Worm (Caenorhabditis elegans) whole organism, midembryonic: ENCODE results near the gene H08J19.1.

Experiments used
- T22C8.4 ChIP-seq: fragments of 200-800 bp; sonication (Bioruptor generic); IDR thresholded peaks from 2 replicates; pipeline ENCODE4 v1.3.6; 2022; ENCODE audit warnings: missing genetic modification characterization, missing compliant biosample characterization
- cog-1 ChIP-seq: sonication (generic microtip); optimal IDR thresholded peaks from 2 replicates; lab custom pipeline; 2016; ENCODE audit warnings: missing genetic modification characterization, missing compliant biosample characterization
- flt-1 ChIP-seq: fragments of 200-800 bp; sonication (Bioruptor generic); IDR thresholded peaks from 2 replicates; pipeline ENCODE4 v1.3.6; 2022; ENCODE audit warnings: missing genetic modification characterization, missing compliant biosample characterization
- klf-2 ChIP-seq: fragments of 200-800 bp; sonication (Bioruptor generic); conservative IDR thresholded peaks from 2 replicates; pipeline ENCODE4 v1.3.6; 2022; ENCODE audit warnings: missing genetic modification reagents, missing genetic modification characterization, missing compliant biosample characterization
- med-1 ChIP-seq: sonication (generic microtip); optimal IDR thresholded peaks from 2 replicates; lab custom pipeline; 2017; ENCODE audit warnings: missing genetic modification characterization, mild to moderate bottlenecking, missing compliant biosample characterization, antibody characterized with exemption, missing genetic modification reagents; ENCODE audit not compliant: insufficient read depth
- ref-1 ChIP-seq: fragments of 200-800 bp; sonication (Bioruptor generic); conservative IDR thresholded peaks from 2 replicates; pipeline ENCODE4 v1.3.6; 2022; ENCODE audit warnings: missing genetic modification reagents, missing genetic modification characterization, missing compliant biosample characterization
- tab-1 ChIP-seq: fragments of 200-800 bp; sonication (Bioruptor generic); IDR thresholded peaks from 2 replicates; pipeline ENCODE4 v1.3.6; 2022; ENCODE audit warnings: missing genetic modification characterization, missing compliant biosample characterization
- ztf-23 ChIP-seq: fragments of 200-800 bp; sonication (Bioruptor generic); IDR thresholded peaks from 2 replicates; pipeline ENCODE4 v1.3.6; 2022; ENCODE audit warnings: missing genetic modification reagents, missing genetic modification characterization, missing compliant biosample characterization
- ztf-29 ChIP-seq: fragments of 200-800 bp; sonication (Bioruptor generic); IDR thresholded peaks from 2 replicates; pipeline ENCODE4 v1.3.6; 2022; ENCODE audit warnings: missing genetic modification reagents, missing genetic modification characterization, missing compliant biosample characterization

Gene H08J19.1

DNA sequence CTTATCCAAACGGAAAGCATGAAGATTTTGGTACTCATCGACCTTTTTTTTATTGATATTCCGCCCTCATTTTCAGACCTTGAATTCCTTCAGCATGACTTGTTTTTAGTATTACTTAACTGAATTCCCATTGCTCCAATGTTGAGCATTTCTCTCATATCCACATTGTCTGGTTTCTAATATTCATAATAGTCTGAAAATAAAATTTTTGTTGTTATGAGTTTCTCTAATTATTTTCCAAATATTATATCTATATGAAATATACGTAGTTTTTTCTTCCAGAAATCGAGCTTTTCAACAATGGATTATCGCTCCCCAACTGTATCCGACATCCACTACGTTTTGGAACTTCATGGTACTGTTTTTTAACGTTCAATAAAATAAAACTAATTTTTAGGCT, at the start of gene H08J19.1:
TSS of gene H08J19.1 (plus strand) at position 301 of the 400 bp plus-strand sequence.
- TF ChIP-seq T22C8.4 (GFP tag; lab: Robert Waterston, UW) (no peak), cog-1 (no peak), med-1 (no peak), tab-1 (GFP tag; lab: Robert Waterston, UW) (no peak), ref-1 (GFP tag; lab: Robert Waterston, UW) (no peak), ztf-23 (GFP tag; lab: Robert Waterston, UW) (no peak), ztf-29 (GFP tag; lab: Robert Waterston, UW) (no peak), flt-1 (GFP tag; lab: Robert Waterston, UW) (no peak), klf-2 (GFP tag; lab: Robert Waterston, UW) (no peak)

DNA sequence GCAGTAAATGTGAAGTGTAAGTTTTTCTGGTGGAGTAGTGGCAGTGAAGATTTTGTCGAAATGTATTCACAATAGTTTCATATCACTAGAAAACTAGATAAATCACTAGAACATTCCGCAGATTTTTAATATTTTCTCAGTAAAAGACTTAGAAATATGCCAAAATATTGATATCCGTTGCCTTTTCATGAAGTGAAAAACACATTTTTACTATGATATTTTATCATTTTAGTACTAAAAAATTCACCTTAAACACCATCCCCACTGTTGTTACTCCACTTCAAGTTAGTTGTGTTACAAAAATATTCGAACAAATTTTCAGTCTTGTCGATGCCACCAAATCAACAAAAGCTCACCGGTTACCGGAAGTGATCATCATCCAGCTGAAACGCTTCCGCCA, 49.4 kb upstream of the H08J19.1 start:
- no peak for TF ChIP-seq cog-1

DNA sequence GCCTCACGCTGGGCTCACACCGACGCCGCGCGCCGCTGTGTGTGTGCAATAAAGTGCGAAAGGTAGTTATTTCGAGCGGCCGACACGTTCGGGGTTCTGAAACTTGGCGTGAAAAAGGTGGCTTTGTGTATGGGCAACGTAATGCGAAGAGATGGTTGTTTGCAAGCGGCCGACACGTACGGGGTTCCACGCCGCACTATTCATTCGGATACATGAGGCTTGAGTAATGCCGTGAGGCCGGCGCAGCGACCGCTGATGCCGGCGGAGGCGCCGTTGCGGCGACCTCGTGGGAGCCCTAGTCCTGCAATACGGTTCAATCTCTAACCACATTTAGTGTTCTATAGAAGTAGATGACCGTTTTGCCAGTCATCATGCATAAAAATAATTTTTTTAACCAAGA, 48.7 kb upstream of the H08J19.1 start:
- no peak for TF ChIP-seq ztf-23 (GFP tag; lab: Robert Waterston, UW)
- no peak for TF ChIP-seq med-1

DNA sequence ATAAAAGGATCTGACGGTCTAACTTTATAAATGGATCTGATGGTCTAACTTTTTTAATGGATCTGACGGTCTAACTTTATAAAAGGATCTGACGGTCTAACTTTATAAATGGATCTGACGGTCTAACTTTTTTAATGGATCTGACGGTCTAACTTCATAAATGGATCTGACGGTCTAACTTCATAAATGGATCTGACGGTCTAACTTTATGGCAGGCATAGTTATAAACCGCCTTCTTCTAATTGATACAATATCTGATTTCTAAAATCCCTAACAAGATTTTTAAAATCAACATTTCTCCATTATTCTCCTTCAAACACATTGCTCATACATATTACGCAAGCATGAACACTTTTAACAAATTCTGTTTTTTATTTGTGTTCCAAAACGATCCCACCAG, 45.7 kb upstream of the H08J19.1 start, which contains the start of gene K09A9.8:
TSS of gene K09A9.8 (minus strand) at position 101 of the 400 bp plus-strand sequence.
- TF ChIP-seq ztf-23 (GFP tag; lab: Robert Waterston, UW) (no peak), ztf-29 (GFP tag; lab: Robert Waterston, UW) (no peak), T22C8.4 (GFP tag; lab: Robert Waterston, UW) (no peak), tab-1 (GFP tag; lab: Robert Waterston, UW) (no peak), klf-2 (GFP tag; lab: Robert Waterston, UW) (no peak), med-1 (no peak), ref-1 (GFP tag; lab: Robert Waterston, UW) (no peak), cog-1 (no peak), flt-1 (GFP tag; lab: Robert Waterston, UW) (no peak)

ce11 chrX:15598661-15599384, 43.9 kb upstream of the H08J19.1 start:
- TF ChIP-seq ztf-29 (GFP tag; lab: Robert Waterston, UW) (no peak), med-1 (no peak), ztf-23 (GFP tag; lab: Robert Waterston, UW) (no peak)

DNA sequence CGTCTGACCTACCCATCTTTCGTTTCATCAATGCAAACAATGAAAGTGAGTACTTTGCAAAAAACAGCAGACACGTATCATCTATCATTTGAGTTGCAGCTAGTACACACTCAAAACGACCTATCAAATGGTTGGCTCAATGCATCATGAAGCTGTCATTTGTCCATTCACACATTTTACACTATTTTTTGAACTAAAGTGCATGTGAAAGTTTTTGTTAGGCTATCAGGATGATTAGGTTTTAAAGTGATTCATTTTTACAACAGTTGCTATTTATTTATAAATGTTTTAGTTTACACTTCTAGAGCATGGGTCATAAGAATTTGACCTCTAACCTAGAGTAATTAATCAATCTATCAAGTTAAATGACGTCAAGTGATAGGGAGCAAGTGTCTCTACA, 42.8 kb upstream of the H08J19.1 start:
- TF ChIP-seq cog-1 (no peak), med-1 (no peak), flt-1 (GFP tag; lab: Robert Waterston, UW) (no peak), ref-1 (GFP tag; lab: Robert Waterston, UW) (no peak), ztf-29 (GFP tag; lab: Robert Waterston, UW) (no peak), T22C8.4 (GFP tag; lab: Robert Waterston, UW) (no peak), ztf-23 (GFP tag; lab: Robert Waterston, UW) (no peak), tab-1 (GFP tag; lab: Robert Waterston, UW) (no peak), klf-2 (GFP tag; lab: Robert Waterston, UW) (no peak)

- no peak; the same call in 1 of the 2 replicates for TF ChIP-seq tab-1 (GFP tag; lab: Robert Waterston, UW)
- peak; percentile 99 for TF ChIP-seq ztf-23 (GFP tag; lab: Robert Waterston, UW)
Measured at ce11 chrX:15600512-15601117, 42.1 kb upstream of the H08J19.1 start, which contains the start of gene ent-2. Gene ent-2 (plus strand): TSS chrX:15601067.

DNA sequence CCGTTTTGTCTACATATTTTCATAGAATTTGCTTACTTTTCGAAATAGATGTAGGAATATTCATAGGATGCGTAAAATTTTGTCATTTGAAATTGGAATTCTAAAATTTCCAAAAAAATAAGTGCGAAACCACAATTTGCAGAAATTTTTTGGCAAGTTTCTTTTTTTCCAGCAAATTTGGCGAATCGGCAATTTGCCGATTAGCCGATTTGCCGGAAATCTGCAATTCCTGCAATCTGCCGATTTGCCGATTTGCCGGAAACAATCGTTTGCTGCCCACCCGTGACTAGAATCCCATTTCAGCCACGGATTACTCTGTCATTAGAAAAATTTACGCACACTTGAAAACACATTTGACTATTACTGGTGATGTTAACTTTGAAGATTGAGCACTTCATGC, 38.5 kb upstream of the H08J19.1 start:
- TF ChIP-seq ztf-29 (GFP tag; lab: Robert Waterston, UW) = no peak
- TF ChIP-seq klf-2 (GFP tag; lab: Robert Waterston, UW) = no peak
- TF ChIP-seq ref-1 (GFP tag; lab: Robert Waterston, UW) = no peak
- TF ChIP-seq tab-1 (GFP tag; lab: Robert Waterston, UW) = no peak
- TF ChIP-seq T22C8.4 (GFP tag; lab: Robert Waterston, UW) = no peak
- TF ChIP-seq med-1 = no peak
- TF ChIP-seq cog-1 = no peak
- no peak for TF ChIP-seq flt-1 (GFP tag; lab: Robert Waterston, UW)
- TF ChIP-seq ztf-23 (GFP tag; lab: Robert Waterston, UW) = no peak

DNA sequence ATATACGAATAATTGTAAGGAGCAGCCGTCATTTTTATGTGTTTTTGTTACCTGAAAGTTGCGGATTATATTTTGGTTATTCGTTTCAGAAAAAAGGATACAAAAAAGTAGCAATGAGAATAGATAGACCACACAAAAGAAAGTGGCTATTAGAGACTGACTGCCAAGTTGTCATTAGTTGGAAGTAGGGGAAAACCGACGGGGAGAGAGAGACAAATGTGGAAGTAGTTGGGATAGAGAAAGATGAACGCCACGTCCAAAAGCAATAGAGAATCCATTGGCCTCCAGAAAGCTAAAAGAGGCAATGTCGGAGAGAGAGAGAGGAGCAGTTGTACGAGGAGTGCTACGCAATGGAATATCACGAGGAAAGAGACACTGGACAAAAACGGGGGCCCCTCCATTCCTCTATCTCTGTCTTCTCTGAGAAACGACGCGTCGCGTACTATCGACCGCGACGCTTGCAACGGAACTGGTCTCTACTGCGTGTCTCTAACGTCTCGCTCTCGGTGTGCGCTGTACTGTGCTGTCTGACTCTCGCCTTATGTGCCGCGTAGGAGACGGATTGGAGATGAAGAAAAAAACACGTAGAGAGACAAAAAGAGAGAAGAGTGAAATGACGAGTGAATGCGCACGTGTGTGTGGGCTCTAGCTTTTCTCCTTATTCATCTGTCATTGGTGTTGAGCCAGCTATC, 36.0 kb upstream of the H08J19.1 start, which contains the start of gene rab-14:
TSS of gene rab-14 (minus strand) at position 51 of the 692 bp plus-strand sequence.
- TF ChIP-seq cog-1 = peak; percentile 2
- TF ChIP-seq ref-1 (GFP tag; lab: Robert Waterston, UW) = no peak
- 0 out of 2 replicates have a peak, but pooled peaks have one; percentile 17 for TF ChIP-seq tab-1 (GFP tag; lab: Robert Waterston, UW)
- TF ChIP-seq ztf-23 (GFP tag; lab: Robert Waterston, UW) = peak; percentile 80
- TF ChIP-seq med-1 = no peak
- peak; percentile 57; the same call in 1 of the 2 replicates for TF ChIP-seq flt-1 (GFP tag; lab: Robert Waterston, UW)

DNA sequence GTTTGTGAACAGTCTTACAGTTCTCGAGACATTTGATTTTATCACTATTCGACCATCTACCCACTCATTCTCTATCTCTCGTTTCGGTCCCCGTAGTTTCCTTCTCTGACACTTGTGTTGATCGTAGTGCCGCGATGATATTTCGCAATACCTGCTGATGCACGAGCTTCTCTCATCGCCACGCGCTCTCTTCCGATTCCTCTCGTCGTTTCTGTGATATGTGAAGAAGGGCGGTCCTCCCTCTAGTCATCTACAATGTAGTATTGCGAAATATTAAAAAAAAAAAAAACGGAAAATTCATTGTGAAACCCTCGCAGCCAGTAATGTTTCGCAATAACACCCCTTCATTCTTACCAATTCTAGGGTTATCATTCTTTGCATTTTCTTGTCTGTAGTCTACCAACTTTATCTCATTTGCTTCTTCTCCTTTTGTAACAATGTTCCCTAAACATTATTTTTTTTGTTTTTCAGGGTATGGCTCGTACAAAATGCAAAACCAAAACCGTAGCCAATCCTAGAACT, 35.2 kb upstream of the H08J19.1 start, which contains the start of gene nipi-3:
TSS of gene nipi-3 (plus strand) at position 472 of the 522 bp plus-strand sequence.
- TF ChIP-seq T22C8.4 (GFP tag; lab: Robert Waterston, UW) (no peak), med-1 (no peak), flt-1 (GFP tag; lab: Robert Waterston, UW) (no peak), tab-1 (GFP tag; lab: Robert Waterston, UW) (no peak), ztf-29 (GFP tag; lab: Robert Waterston, UW) (no peak), ref-1 (GFP tag; lab: Robert Waterston, UW) (no peak), ztf-23 (GFP tag; lab: Robert Waterston, UW) (no peak), klf-2 (GFP tag; lab: Robert Waterston, UW) (no peak), cog-1 (no peak)
